Fruit fly (Drosophila melanogaster) whole organism, prepupa: Measurements from ENCODE around the gene CG14563.
A peak's percentile ranks its signal among the peaks of the same experiment; 100 is the strongest.

Experiments
- Blimp-1 ChIP-seq: fragments of 200-800 bp; sonication (Bioruptor generic); optimal IDR thresholded peaks from 3 replicates; lab custom pipeline; 2017; ENCODE audit warnings: missing biosample characterization, missing genetic modification characterization, mild to moderate bottlenecking, moderate library complexity, missing genetic modification reagents
- CG10631 ChIP-seq: fragments of 200-800 bp; sonication (Bioruptor generic); optimal IDR thresholded peaks from 2 replicates; lab custom pipeline; 2016; ENCODE audit warnings: missing biosample characterization, missing genetic modification characterization
- CG11294 ChIP-seq: fragments of 200-800 bp; sonication (Bioruptor generic); IDR thresholded peaks from 2 replicates; pipeline ENCODE4 v1.3.6; 2022; ENCODE audit warnings: missing biosample characterization, missing genetic modification characterization
- CG11762 ChIP-seq: fragments of 200-800 bp; sonication (Bioruptor generic); optimal IDR thresholded peaks from 3 replicates; lab custom pipeline; 2016; ENCODE audit warnings: missing biosample characterization, missing genetic modification characterization; ENCODE audit not compliant: insufficient read depth
- CG11902 ChIP-seq: fragments of 200-800 bp; sonication (Bioruptor generic); optimal IDR thresholded peaks from 3 replicates; lab custom pipeline; 2016; ENCODE audit warnings: missing biosample characterization, missing genetic modification characterization
- CG3032 ChIP-seq: fragments of 200-800 bp; optimal IDR thresholded peaks from 2 replicates; lab custom pipeline; 2019; ENCODE audit warnings: missing biosample characterization, mild to moderate bottlenecking, missing genetic modification characterization, moderate library complexity
- CG34406 ChIP-seq: fragments of 200-800 bp; sonication (Bioruptor generic); optimal IDR thresholded peaks from 3 replicates; lab custom pipeline; 2016; ENCODE audit warnings: missing biosample characterization, missing genetic modification characterization
- CG4318 ChIP-seq: fragments of 200-800 bp; sonication (Bioruptor generic); optimal IDR thresholded peaks from 3 replicates; lab custom pipeline; 2017; ENCODE audit warnings: missing biosample characterization, mild to moderate bottlenecking, missing genetic modification characterization
- CG6163 ChIP-seq: fragments of 200-800 bp; sonication (Bioruptor generic); IDR thresholded peaks from 3 replicates; pipeline ENCODE4 v1.3.6; 2022; ENCODE audit warnings: missing biosample characterization, missing genetic modification characterization
- CG6276 ChIP-seq: fragments of 200-800 bp; sonication (Bioruptor generic); optimal IDR thresholded peaks from 2 replicates; lab custom pipeline; 2017; ENCODE audit warnings: missing biosample characterization, mild to moderate bottlenecking, missing genetic modification characterization
- CG6808 ChIP-seq: fragments of 200-800 bp; sonication (Bioruptor generic); optimal IDR thresholded peaks from 3 replicates; lab custom pipeline; 2017; ENCODE audit warnings: missing biosample characterization, missing genetic modification characterization, mild to moderate bottlenecking, moderate library complexity, missing genetic modification reagents
- CG7368 ChIP-seq: fragments of 200-800 bp; sonication (Bioruptor generic); optimal IDR thresholded peaks from 3 replicates; lab custom pipeline; 2016; ENCODE audit warnings: missing biosample characterization, missing genetic modification characterization
- CG8119 ChIP-seq: fragments of 200-800 bp; sonication (Bioruptor generic); IDR thresholded peaks from 3 replicates; pipeline ENCODE4 v1.3.6; 2022; ENCODE audit warnings: missing biosample characterization, missing genetic modification characterization
- CG8632 ChIP-seq: fragments of 200-800 bp; sonication (Bioruptor generic); optimal IDR thresholded peaks from 3 replicates; lab custom pipeline; 2016; ENCODE audit warnings: missing biosample characterization, missing genetic modification characterization
- CG9139 ChIP-seq: fragments of 200-800 bp; sonication (Bioruptor generic); optimal IDR thresholded peaks from 3 replicates; lab custom pipeline; 2017; ENCODE audit warnings: missing biosample characterization, mild to moderate bottlenecking, missing genetic modification characterization
- Eip75B ChIP-seq: fragments of 200-800 bp; sonication (Bioruptor generic); optimal IDR thresholded peaks from 3 replicates; lab custom pipeline; 2016; ENCODE audit warnings: missing biosample characterization, missing genetic modification characterization
- Eip78C ChIP-seq: fragments of 200-800 bp; sonication (Bioruptor generic); peaks from one replicate; lab custom pipeline; 2016; ENCODE audit warnings: missing biosample characterization, missing genetic modification characterization
- Gug ChIP-seq: fragments of 200-800 bp; sonication (Bioruptor generic); IDR thresholded peaks from 2 replicates; pipeline ENCODE4 v1.3.6; 2022; ENCODE audit warnings: missing biosample characterization, missing genetic modification characterization
- Hr38 ChIP-seq: sonication (Bioruptor generic); optimal IDR thresholded peaks from 2 replicates; lab custom pipeline; 2016; ENCODE audit warnings: missing biosample characterization, missing genetic modification characterization
- Hr4 ChIP-seq: fragments of 200-800 bp; sonication (Bioruptor generic); optimal IDR thresholded peaks from 3 replicates; lab custom pipeline; 2016; ENCODE audit warnings: missing biosample characterization, missing genetic modification characterization
- Lpt ChIP-seq: fragments of 200-800 bp; sonication (Bioruptor generic); optimal IDR thresholded peaks from 3 replicates; lab custom pipeline; 2016; ENCODE audit warnings: missing biosample characterization, missing genetic modification characterization
- Smox ChIP-seq: fragments of 200-800 bp; sonication (Bioruptor generic); optimal IDR thresholded peaks from 3 replicates; lab custom pipeline; 2016; ENCODE audit warnings: missing biosample characterization, missing genetic modification characterization
- Sox15 ChIP-seq: fragments of 200-800 bp; sonication (Bioruptor generic); optimal IDR thresholded peaks from 3 replicates; lab custom pipeline; 2016; ENCODE audit warnings: missing biosample characterization, missing genetic modification characterization
- achi ChIP-seq: fragments of 200-800 bp; sonication (Bioruptor generic); optimal IDR thresholded peaks from 3 replicates; lab custom pipeline; 2016; ENCODE audit warnings: missing biosample characterization, missing genetic modification characterization
- cyc ChIP-seq: fragments of 200-800 bp; sonication (Bioruptor generic); optimal IDR thresholded peaks from 3 replicates; lab custom pipeline; 2016; ENCODE audit warnings: missing biosample characterization, missing genetic modification characterization
- eg ChIP-seq: fragments of 200-800 bp; sonication (Bioruptor generic); IDR thresholded peaks from 3 replicates; pipeline ENCODE4 v1.3.6; 2022; ENCODE audit warnings: missing biosample characterization, missing genetic modification characterization
- esn ChIP-seq: fragments of 200-800 bp; sonication (Bioruptor generic); optimal IDR thresholded peaks from 2 replicates; lab custom pipeline; 2016; ENCODE audit warnings: missing biosample characterization, mild to moderate bottlenecking, missing genetic modification characterization, moderate library complexity
- fd85E ChIP-seq: fragments of 200-800 bp; sonication (Bioruptor generic); optimal IDR thresholded peaks from 3 replicates; lab custom pipeline; 2016; ENCODE audit warnings: missing biosample characterization, missing genetic modification characterization
- fkh ChIP-seq: fragments of 200-800 bp; sonication (Bioruptor generic); optimal IDR thresholded peaks from 3 replicates; lab custom pipeline; 2017; ENCODE audit warnings: missing biosample characterization, mild to moderate bottlenecking, missing genetic modification characterization, moderate library complexity
- net ChIP-seq: fragments of 200-800 bp; sonication (Bioruptor generic); optimal IDR thresholded peaks from 3 replicates; lab custom pipeline; 2016; ENCODE audit warnings: missing biosample characterization, missing genetic modification characterization
- ss ChIP-seq, 2 experiments: fragments of 200-800 bp; sonication (Bioruptor generic); optimal IDR thresholded peaks; 2 replicates in 1 of 2; 3 replicates in 1 of 2; lab custom pipeline; 2017 to 2018; ENCODE audit warnings: mild to moderate bottlenecking in 2 of 2, missing biosample characterization in 2 of 2, missing genetic modification characterization in 2 of 2, moderate library complexity in 1 of 2
- svp ChIP-seq: fragments of 200-800 bp; sonication (Bioruptor generic); peaks from one replicate; lab custom pipeline; 2016; ENCODE audit warnings: missing biosample characterization, missing genetic modification characterization
- vri ChIP-seq: fragments of 200-800 bp; sonication (Bioruptor generic); optimal IDR thresholded peaks from 3 replicates; lab custom pipeline; 2016; ENCODE audit warnings: missing biosample characterization, mild to moderate bottlenecking, missing genetic modification characterization

The CG14563 gene

DNA sequence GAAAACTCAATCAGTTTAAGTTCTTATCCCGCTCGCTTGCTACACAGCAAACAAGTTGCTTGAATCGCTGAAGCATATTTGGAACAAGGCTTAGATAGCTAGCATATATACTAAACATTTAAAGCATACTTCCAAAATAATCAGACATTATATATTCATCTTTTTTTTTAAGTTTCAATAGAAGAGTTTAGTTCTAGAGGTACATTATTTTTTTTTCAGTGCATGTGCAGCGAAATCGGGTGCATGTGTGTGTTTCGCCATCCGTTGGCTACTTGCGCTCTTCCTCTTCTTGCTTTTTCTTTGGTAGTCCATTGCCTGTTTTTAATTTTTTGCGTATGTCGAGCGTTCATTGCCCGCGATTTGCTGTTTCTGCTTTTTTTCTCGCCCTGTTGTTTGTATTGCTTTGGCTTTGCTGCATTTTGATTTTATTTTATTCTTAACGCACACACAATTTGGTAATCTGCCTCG, 49.2 kb upstream of the CG14563 start (continued):
- TF ChIP-seq CG6808 (GFP tag; lab: Kevin White, UChicago) = peak; percentile 61
- peak; percentile 95 for TF ChIP-seq svp (GFP tag; lab: Kevin White, UChicago)
- peak; percentile 76 for TF ChIP-seq CG4318 (GFP tag; lab: Kevin White, UChicago)
- TF ChIP-seq Hr38 (GFP tag; lab: Kevin White, UChicago) = no peak
- TF ChIP-seq Smox (GFP tag; lab: Kevin White, UChicago) = peak; percentile 86
- peak; percentile 48 to 57 for TF ChIP-seq ss (GFP tag; optimal IDR thresholded peaks at IDR 0.05; lab: Kevin White, UChicago)
- peak; percentile 89 for TF ChIP-seq Hr4 (GFP tag; lab: Kevin White, UChicago)
- TF ChIP-seq CG8119 (GFP tag; lab: Robert Waterston, UW) = peak; percentile 93
- peak; percentile 88 for TF ChIP-seq CG6276 (GFP tag; lab: Kevin White, UChicago)
- peak; percentile 67 for TF ChIP-seq CG8632 (GFP tag; lab: Kevin White, UChicago)
- TF ChIP-seq Gug (GFP tag; lab: Robert Waterston, UW) = peak; percentile 89
- TF ChIP-seq cyc (GFP tag; lab: Kevin White, UChicago) = peak; percentile 87
- TF ChIP-seq achi (GFP tag; lab: Kevin White, UChicago) = peak; percentile 89
- peak; percentile 72 for TF ChIP-seq CG7368 (GFP tag; lab: Kevin White, UChicago)
- no peak for TF ChIP-seq fkh (GFP tag; lab: Kevin White, UChicago)

DNA sequence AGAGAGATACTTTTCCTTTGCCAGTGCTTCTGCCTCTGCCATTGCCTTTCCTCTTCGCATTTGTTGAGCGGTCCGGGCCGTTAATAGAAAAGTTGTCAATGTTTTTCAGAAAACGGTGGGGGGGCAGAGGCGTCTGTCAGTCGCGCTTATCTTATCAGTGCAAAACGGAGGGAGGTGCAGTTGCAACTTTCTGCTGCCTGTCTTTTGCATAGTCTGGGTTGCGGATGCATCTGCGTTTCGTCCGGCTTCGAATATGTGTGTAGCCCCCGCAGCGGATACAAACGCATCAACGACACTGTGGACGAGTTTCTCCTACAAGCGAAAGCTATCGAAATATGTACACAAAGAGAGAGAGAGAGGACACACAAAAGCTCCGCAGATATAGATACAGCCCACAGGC, 47.4 kb upstream of the CG14563 start:
- TF ChIP-seq CG10631 (GFP tag; lab: Kevin White, UChicago) (no peak), svp (GFP tag; lab: Kevin White, UChicago) (peak; percentile 78), fd85E (GFP tag; lab: Kevin White, UChicago) (no peak), ss (GFP tag; optimal IDR thresholded peaks at IDR 0.05; lab: Kevin White, UChicago) (peak in 1 of 2 experiments; percentile 9), Hr38 (GFP tag; lab: Kevin White, UChicago) (no peak), net (GFP tag; lab: Kevin White, UChicago) (peak; percentile 9), Lpt (GFP tag; lab: Kevin White, UChicago) (peak; percentile 19), esn (GFP tag; lab: Kevin White, UChicago) (no peak), CG6163 (0 out of 3 replicates have a peak, but pooled peaks have one; percentile 20), vri (GFP tag; lab: Kevin White, UChicago) (peak; percentile 1), eg (GFP tag; lab: Robert Waterston, UW) (peak; percentile 40; the same call in 1 of the 3 replicates), CG4318 (GFP tag; lab: Kevin White, UChicago) (no peak), Eip78C (GFP tag; lab: Kevin White, UChicago) (peak; percentile 53)

DNA sequence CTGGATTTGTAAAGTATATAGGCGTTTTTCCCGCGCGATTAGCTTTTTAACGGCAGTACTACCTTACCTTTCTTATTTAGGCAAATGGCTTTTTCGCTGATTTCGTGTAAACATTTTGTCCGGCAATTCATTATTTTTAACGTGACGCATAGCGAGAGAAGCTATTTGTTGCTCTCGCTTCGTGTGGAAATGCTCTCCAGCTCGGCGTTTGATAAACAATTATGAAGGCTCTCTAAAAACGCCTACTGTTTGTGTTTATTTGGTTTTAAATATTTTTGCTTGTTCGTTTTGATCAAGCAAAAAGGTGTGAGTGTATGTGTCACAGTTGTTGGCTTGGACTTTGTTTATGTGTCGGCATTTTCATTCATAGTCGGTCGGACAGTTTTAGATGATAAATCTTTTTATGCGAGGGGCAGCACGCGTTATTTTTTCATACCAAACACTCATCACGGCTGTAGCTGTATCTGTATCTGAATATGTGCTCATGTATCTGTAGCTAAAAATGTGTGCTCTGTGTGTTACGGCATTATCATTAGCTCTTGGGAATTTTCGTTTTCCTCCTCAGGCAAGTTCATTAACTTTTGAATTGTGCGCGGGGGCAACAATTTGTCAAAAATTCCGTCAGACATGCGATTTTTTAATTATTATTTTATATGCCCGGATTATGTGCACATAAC, 44.8 kb upstream of the CG14563 start:
- TF ChIP-seq CG11294 (GFP tag; lab: Robert Waterston, UW) (no peak), Blimp-1 (GFP tag; lab: Kevin White, UChicago) (no peak), Sox15 (no peak), Smox (GFP tag; lab: Kevin White, UChicago) (no peak), Eip75B (GFP tag; lab: Kevin White, UChicago) (no peak), CG34406 (GFP tag; lab: Kevin White, UChicago) (no peak), net (GFP tag; lab: Kevin White, UChicago) (no peak), CG11902 (GFP tag; lab: Kevin White, UChicago) (no peak), vri (GFP tag; lab: Kevin White, UChicago) (peak; percentile 80), Eip78C (GFP tag; lab: Kevin White, UChicago) (peak; percentile 39), svp (GFP tag; lab: Kevin White, UChicago) (peak; percentile 85), cyc (GFP tag; lab: Kevin White, UChicago) (no peak), CG6163 (no peak), eg (GFP tag; lab: Robert Waterston, UW) (no peak), CG10631 (GFP tag; lab: Kevin White, UChicago) (no peak), fkh (GFP tag; lab: Kevin White, UChicago) (peak; percentile 44), CG9139 (GFP tag; lab: Kevin White, UChicago) (no peak), CG3032 (tag; lab: Kevin White, UChicago) (no peak), ss (GFP tag; optimal IDR thresholded peaks at IDR 0.05; lab: Kevin White, UChicago) (no peak), CG11762 (GFP tag; lab: Kevin White, UChicago) (no peak)
